Worm (Caenorhabditis elegans) whole organism, mixed stage, embryonic: Measurements from ENCODE around the gene srw-17.

ENCODE experiments used
- ceh-83 ChIP-seq: fragments of 200-800 bp; sonication (Bioruptor generic); optimal IDR thresholded peaks from 2 replicates; lab custom pipeline; 2018; ENCODE audit warnings: mild to moderate bottlenecking, missing genetic modification characterization, missing compliant biosample characterization
- drap-1 ChIP-seq: fragments of 200-800 bp; sonication (Bioruptor generic); optimal IDR thresholded peaks from 3 replicates; lab custom pipeline; 2018; ENCODE audit warnings: mild to moderate bottlenecking, missing genetic modification characterization, missing compliant biosample characterization
- elt-3 ChIP-seq: fragments of 150-350 bp; optimal IDR thresholded peaks from 2 replicates; lab custom pipeline; 2014; ENCODE audit warnings: missing biosample characterization, missing genetic modification characterization
- lin-32 ChIP-seq: fragments of 200-800 bp; sonication (Bioruptor generic); optimal IDR thresholded peaks from 2 replicates; lab custom pipeline; 2018; ENCODE audit warnings: mild to moderate bottlenecking, missing genetic modification characterization, missing compliant biosample characterization
- lsy-2 ChIP-seq: fragments of 150-350 bp; optimal IDR thresholded peaks from 2 replicates; lab custom pipeline; 2014; ENCODE audit warnings: missing biosample characterization, missing genetic modification characterization
- mep-1 ChIP-seq: fragments of 150-350 bp; optimal IDR thresholded peaks from 2 replicates; lab custom pipeline; 2017; ENCODE audit warnings: missing biosample characterization, missing genetic modification reagents, missing genetic modification characterization, inconsistent platforms
- nhr-12 ChIP-seq: fragments of 150-350 bp; optimal IDR thresholded peaks from 2 replicates; lab custom pipeline; 2014; ENCODE audit warnings: missing biosample characterization, missing genetic modification characterization
- nhr-2 ChIP-seq: fragments of 150-350 bp; optimal IDR thresholded peaks from 2 replicates; lab custom pipeline; 2014; ENCODE audit warnings: missing biosample characterization, missing genetic modification characterization
- nhr-28 ChIP-seq: fragments of 150-350 bp; optimal IDR thresholded peaks from 2 replicates; lab custom pipeline; 2014; ENCODE audit warnings: missing biosample characterization, missing genetic modification characterization
- nhr-76 ChIP-seq: sonication (generic microtip); optimal IDR thresholded peaks from 2 replicates; lab custom pipeline; 2017; ENCODE audit warnings: missing biosample characterization, missing genetic modification characterization
- pha-4 ChIP-seq: fragments of 150-350 bp; optimal IDR thresholded peaks from 2 replicates; lab custom pipeline; 2018; ENCODE audit warnings: missing biosample characterization, missing genetic modification reagents, missing genetic modification characterization
- snpc-4 ChIP-seq: fragments of 150-350 bp; optimal IDR thresholded peaks from 2 replicates; lab custom pipeline; 2014; ENCODE audit warnings: missing biosample characterization, missing genetic modification characterization
- unc-39 ChIP-seq: fragments of 150-350 bp; optimal IDR thresholded peaks from 2 replicates; lab custom pipeline; 2014; ENCODE audit warnings: missing biosample characterization, missing genetic modification characterization
- unc-62 ChIP-seq: fragments of 150-350 bp; optimal IDR thresholded peaks from 2 replicates; lab custom pipeline; 2014; ENCODE audit warnings: missing biosample characterization, missing genetic modification reagents, missing genetic modification characterization

ce11 chrV:15318638-15319037, 41.8 kb upstream of the srw-17 start, which contains the start of gene nhr-291:
- TF ChIP-seq unc-62 = no peak
- no peak for TF ChIP-seq nhr-2
- TF ChIP-seq snpc-4 (tag; lab: Kevin White, UChicago) = no peak
- no peak for TF ChIP-seq nhr-76
- TF ChIP-seq drap-1 = no peak
- TF ChIP-seq ceh-83 = no peak
- no peak for TF ChIP-seq unc-39
- TF ChIP-seq mep-1 (tag; lab: Kevin White, UChicago) = no peak
- no peak for TF ChIP-seq pha-4
- no peak for TF ChIP-seq nhr-12 (tag; lab: Kevin White, UChicago)
- TF ChIP-seq nhr-28 (tag; lab: Kevin White, UChicago) = no peak
- TF ChIP-seq elt-3 (tag; lab: Kevin White, UChicago) = no peak
- no peak for TF ChIP-seq lin-32 (GFP tag; lab: Kevin White, UChicago)
- TF ChIP-seq lsy-2 (tag; lab: Kevin White, UChicago) = no peak
